Worm (Caenorhabditis elegans) whole organism, young adult: ENCODE data around the gene ent-7.

Experiments used
- F10E7.11 ChIP-seq: sonication (generic microtip); optimal IDR thresholded peaks from 2 replicates; lab custom pipeline; 2017; ENCODE audit warnings: mild to moderate bottlenecking, missing genetic modification characterization, moderate library complexity, missing compliant biosample characterization
- F57A8.1 ChIP-seq: fragments of 200-800 bp; sonication (Bioruptor generic); optimal IDR thresholded peaks from 2 replicates; lab custom pipeline; 2018; ENCODE audit warnings: mild to moderate bottlenecking, missing genetic modification characterization, moderate library complexity, missing compliant biosample characterization
- K12H6.12 ChIP-seq: fragments of 200-800 bp; sonication (Bioruptor generic); optimal IDR thresholded peaks from 2 replicates; lab custom pipeline; 2018; ENCODE audit warnings: mild to moderate bottlenecking, missing genetic modification characterization, missing compliant biosample characterization
- ceh-58 ChIP-seq: fragments of 200-800 bp; sonication (Bioruptor generic); IDR thresholded peaks from 2 replicates; pipeline ENCODE4 v1.3.6; 2022; ENCODE audit warnings: missing genetic modification characterization, missing compliant biosample characterization
- ets-4 ChIP-seq: fragments of 200-800 bp; sonication (Bioruptor generic); optimal IDR thresholded peaks from 2 replicates; lab custom pipeline; 2018; ENCODE audit warnings: mild to moderate bottlenecking, missing genetic modification characterization, missing compliant biosample characterization
- let-607 ChIP-seq, 2 experiments: fragments of 200-800 bp in 1 of 2; sonication (Bioruptor generic) in 1 of 2; sonication (generic microtip) in 1 of 2; optimal IDR thresholded peaks; 2 replicates each; lab custom pipeline; 2016 to 2018; ENCODE audit warnings: mild to moderate bottlenecking in 2 of 2, missing compliant biosample characterization in 2 of 2, missing genetic modification characterization in 2 of 2, moderate library complexity in 2 of 2, missing genotype in 1 of 2
- madf-3 ChIP-seq: fragments of 200-800 bp; sonication (Bioruptor generic); IDR thresholded peaks from 2 replicates; pipeline ENCODE4 v1.3.6; 2022; ENCODE audit warnings: missing genetic modification reagents, missing genetic modification characterization, missing compliant biosample characterization
- nhr-179 ChIP-seq: sonication (generic microtip); optimal IDR thresholded peaks from 2 replicates; lab custom pipeline; 2016; ENCODE audit warnings: mild to moderate bottlenecking, missing genetic modification characterization, missing compliant biosample characterization
- pha-4 ChIP-seq: fragments of 150-350 bp; sonication (generic microtip); optimal IDR thresholded peaks from 2 replicates; lab custom pipeline; 2014; ENCODE audit warnings: missing biosample characterization, missing genetic modification reagents, missing genetic modification characterization
- rec-8 ChIP-seq, 2 experiments: sonication (generic microtip); optimal IDR thresholded peaks; 2 replicates each; lab custom pipeline; 2016; ENCODE audit warnings: mild to moderate bottlenecking in 2 of 2, missing genetic modification characterization in 2 of 2, missing genetic modification reagents in 2 of 2, missing genotype in 2 of 2, missing biosample characterization in 1 of 2, missing compliant biosample characterization in 1 of 2, moderate library complexity in 1 of 2
- unc-62 ChIP-seq: fragments of 150-350 bp; optimal IDR thresholded peaks from 2 replicates; lab custom pipeline; 2014; ENCODE audit warnings: missing biosample characterization, missing genetic modification reagents, missing genetic modification characterization

DNA sequence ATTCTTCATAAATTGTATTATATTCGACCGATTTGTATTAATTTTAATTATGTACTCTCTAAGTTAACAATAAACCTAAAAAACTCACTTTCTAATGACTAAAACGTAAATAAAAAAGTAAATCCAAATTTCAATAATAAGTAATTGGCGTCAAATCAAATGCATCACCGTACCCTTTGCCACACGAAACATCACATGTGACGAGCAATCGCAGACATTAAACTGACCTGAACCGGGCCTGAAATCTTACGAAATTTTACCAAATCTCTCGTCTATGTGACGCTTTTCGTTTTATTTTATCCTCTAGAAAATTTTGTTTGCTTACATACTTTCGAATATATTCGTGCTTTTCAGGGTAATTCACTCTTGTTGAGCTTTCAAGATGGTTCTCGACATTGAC is 13.7 kb upstream of the ent-7 start, which contains the start of the genes C47E12.2 and sars-1:
- TF ChIP-seq ceh-58 (no peak), unc-62 (GFP tag; lab: Kevin White, UChicago) (no peak), madf-3 (no peak), F57A8.1 (no peak), F10E7.11 (tag; lab: Kevin White, UChicago) (no peak), pha-4 (tag; lab: Kevin White, UChicago) (no peak), nhr-179 (tag; lab: Kevin White, UChicago) (no peak), K12H6.12 (no peak), ets-4 (GFP tag; lab: Kevin White, UChicago) (no peak), let-607 (tag; optimal IDR thresholded peaks at IDR 0.05; lab: Kevin White, UChicago) (no peak), rec-8 (tag; optimal IDR thresholded peaks at IDR 0.05; lab: Kevin White, UChicago) (no peak)
